Fruit fly (Drosophila melanogaster): Measurements from ENCODE around the gene twe.
A peak's percentile ranks its signal among the peaks of the same experiment; 100 is the strongest.

The twe gene

DNA sequence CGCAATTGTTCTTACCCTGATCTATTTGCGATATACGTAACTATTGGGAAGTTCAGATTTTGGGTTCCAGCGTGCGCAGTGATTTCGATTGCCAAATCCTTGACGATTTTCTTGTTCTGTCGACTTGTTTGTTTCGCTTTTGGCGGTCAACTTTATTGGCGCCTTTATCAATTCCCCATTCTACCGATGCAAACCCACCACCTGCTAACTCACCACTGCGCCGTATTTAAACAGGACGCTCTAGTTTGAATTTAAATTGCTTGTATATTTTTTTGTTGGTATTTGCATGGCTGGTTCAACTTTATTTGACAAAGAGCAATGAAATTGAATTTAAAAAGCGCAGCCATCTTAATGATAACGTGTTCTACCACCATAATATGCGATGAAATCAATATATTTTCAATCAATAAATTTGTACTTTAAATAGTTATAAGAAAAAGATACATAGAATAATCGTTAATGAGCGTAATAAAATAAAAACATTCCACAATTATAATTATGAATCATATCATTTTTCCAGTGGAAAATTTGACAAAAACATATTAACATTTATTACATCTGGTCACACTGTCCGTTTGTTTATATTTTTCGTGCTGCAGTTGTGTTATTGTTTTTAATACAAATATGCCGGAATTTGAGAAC is at the start of gene twe, which contains the start of gene CG4935:
twe (minus strand) TSS at position 302 of the 642 bp plus-strand sequence.
CG4935 (plus strand) TSS at position 566 of the 642 bp plus-strand sequence.
- TF ChIP-seq Sox14 (GFP tag; optimal IDR thresholded peaks at IDR 0.05): peak; percentile 35
- TF ChIP-seq Eip78C (GFP tag): peak; percentile 55
- peak; percentile 15 for TF ChIP-seq CG10631 (GFP tag; optimal IDR thresholded peaks at IDR 0.05)
- no peak for TF ChIP-seq Sox102F (GFP tag; optimal IDR thresholded peaks at IDR 0.05)
- TF ChIP-seq Met (GFP tag; optimal IDR thresholded peaks at IDR 0.05): no peak
- TF ChIP-seq CG31627 (GFP tag; optimal IDR thresholded peaks at IDR 0.05): no peak
- no peak for TF ChIP-seq esn (GFP tag; optimal IDR thresholded peaks at IDR 0.05)
- no peak for TF ChIP-seq CG6808 (GFP tag; optimal IDR thresholded peaks at IDR 0.05)
- TF ChIP-seq Hr38 (GFP tag; optimal IDR thresholded peaks at IDR 0.05): no peak
- TF ChIP-seq fkh (GFP tag; optimal IDR thresholded peaks at IDR 0.05): peak; percentile 5
- no peak for TF ChIP-seq topi (GFP tag; optimal IDR thresholded peaks at IDR 0.05)
- peak; percentile 71 for TF ChIP-seq Hr4 (GFP tag; optimal IDR thresholded peaks at IDR 0.05)
- TF ChIP-seq dsx (GFP tag; optimal IDR thresholded peaks at IDR 0.05; ENCODE audit: poor library complexity, severe bottlenecking): no peak
- TF ChIP-seq salr (GFP tag; optimal IDR thresholded peaks at IDR 0.05): peak in 1 of 2 experiments; percentile 51
- TF ChIP-seq lz (GFP tag; optimal IDR thresholded peaks at IDR 0.05): no peak
- TF ChIP-seq achi (GFP tag; optimal IDR thresholded peaks at IDR 0.05): peak; percentile 61
- peak; percentile 46 for TF ChIP-seq net (GFP tag; optimal IDR thresholded peaks at IDR 0.05)
- peak; percentile 42 for TF ChIP-seq OdsH (GFP tag; optimal IDR thresholded peaks at IDR 0.05)
- no peak for TF ChIP-seq CG16779 (tag; optimal IDR thresholded peaks at IDR 0.05)

DNA sequence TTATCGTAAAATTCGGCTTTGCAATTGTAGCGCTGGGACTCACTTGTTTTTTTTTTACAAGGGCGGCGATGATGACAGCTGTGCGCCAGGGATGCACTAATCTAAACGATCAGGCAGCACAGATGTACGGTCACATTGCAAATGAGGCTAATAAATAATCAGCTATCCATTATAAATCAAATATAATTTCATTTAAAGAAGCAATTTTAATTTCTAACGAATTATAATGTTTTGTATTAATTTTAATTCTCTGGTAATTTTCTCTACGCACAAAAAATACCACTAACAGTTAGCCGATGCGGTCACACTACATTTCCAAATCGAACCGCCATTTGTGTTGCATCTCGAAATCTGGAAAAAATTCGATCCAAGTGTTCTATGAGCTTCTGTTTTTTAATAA is 49.0 kb upstream of the twe start, which contains the start of the genes cni and fzy:
cni (minus strand) TSS at position 79 of the 400 bp plus-strand sequence.
fzy (plus strand) TSS at position 309 of the 400 bp plus-strand sequence.
- TF ChIP-seq CG3032 (tag; optimal IDR thresholded peaks at IDR 0.05): peak; percentile 23
- peak; percentile 26 for TF ChIP-seq lz (GFP tag; optimal IDR thresholded peaks at IDR 0.05)
- TF ChIP-seq esn (GFP tag; optimal IDR thresholded peaks at IDR 0.05): peak; percentile 30
- TF ChIP-seq achi (GFP tag; optimal IDR thresholded peaks at IDR 0.05): peak; percentile 74
- peak; percentile 59 for TF ChIP-seq Eip93F (GFP tag; optimal IDR thresholded peaks at IDR 0.05)
- peak; percentile 23 for TF ChIP-seq CG31627 (GFP tag; optimal IDR thresholded peaks at IDR 0.05)
- TF ChIP-seq Sox14 (GFP tag; optimal IDR thresholded peaks at IDR 0.05): peak; percentile 42
- no peak for TF ChIP-seq dsx (GFP tag; optimal IDR thresholded peaks at IDR 0.05; ENCODE audit: poor library complexity, severe bottlenecking)
- no peak for TF ChIP-seq salr (GFP tag; optimal IDR thresholded peaks at IDR 0.05)
- TF ChIP-seq cyc (GFP tag; optimal IDR thresholded peaks at IDR 0.05): peak; percentile 42

DNA sequence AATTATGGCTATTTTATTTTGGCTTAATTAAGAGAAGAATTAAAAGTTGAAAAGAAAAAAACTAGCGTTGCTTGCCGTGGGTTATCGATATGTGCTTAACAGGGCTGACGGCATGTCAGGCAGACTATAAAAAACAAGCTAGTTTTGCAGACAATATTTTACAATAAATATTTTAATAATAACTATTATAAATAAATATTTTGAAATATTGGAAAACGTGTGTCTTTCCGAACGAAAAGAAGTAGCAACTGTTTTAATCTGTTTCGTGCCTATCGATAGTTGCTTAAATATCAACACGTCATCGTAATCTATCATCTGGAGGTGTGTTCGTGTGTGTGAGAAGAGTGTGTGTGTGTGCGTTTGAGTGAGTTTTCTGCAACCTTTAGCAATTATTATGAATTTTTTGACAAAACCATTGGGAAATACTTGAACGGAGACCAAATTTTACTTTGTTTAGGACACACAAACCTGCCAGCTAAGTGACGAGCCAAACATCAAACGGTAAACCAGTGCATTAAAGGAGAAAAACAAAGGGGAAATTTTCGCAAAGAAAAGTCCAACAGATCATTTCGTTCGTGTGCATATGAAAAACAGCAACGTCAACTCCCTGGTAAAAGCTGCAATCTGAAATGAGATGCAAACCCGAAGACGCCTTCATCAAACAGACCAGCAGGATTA is 45.5 kb upstream of the twe start, which contains the start of the genes CG5861 and Syx5:
CG5861 (minus strand) TSS at position 273 of the 678 bp plus-strand sequence.
Syx5 (plus strand) TSS at position 321 of the 678 bp plus-strand sequence.
- no peak for TF ChIP-seq CG6276 (GFP tag; optimal IDR thresholded peaks at IDR 0.05)
- no peak for TF ChIP-seq pdm3 (GFP tag; optimal IDR thresholded peaks at IDR 0.05)
- TF ChIP-seq Hr4 (GFP tag; optimal IDR thresholded peaks at IDR 0.05): no peak
- TF ChIP-seq spab (GFP tag; optimal IDR thresholded peaks at IDR 0.05): no peak
- TF ChIP-seq fd85E (GFP tag; optimal IDR thresholded peaks at IDR 0.05): no peak
- no peak for TF ChIP-seq CG8119 (GFP tag; IDR thresholded peaks at IDR 0.05)
- TF ChIP-seq eg (GFP tag; IDR thresholded peaks at IDR 0.05): no peak
- TF ChIP-seq vri (GFP tag; optimal IDR thresholded peaks at IDR 0.05): no peak
- no peak for TF ChIP-seq OdsH (GFP tag; optimal IDR thresholded peaks at IDR 0.05)
- TF ChIP-seq Hr39 (GFP tag; optimal IDR thresholded peaks at IDR 0.05): no peak
- peak; percentile 60 for TF ChIP-seq CG3032 (tag; optimal IDR thresholded peaks at IDR 0.05)
- TF ChIP-seq CG4318 (GFP tag; optimal IDR thresholded peaks at IDR 0.05): no peak
- no peak for TF ChIP-seq CG9139 (GFP tag; optimal IDR thresholded peaks at IDR 0.05)
- TF ChIP-seq Lpt (GFP tag; optimal IDR thresholded peaks at IDR 0.05): no peak
- TF ChIP-seq CG34406 (GFP tag; optimal IDR thresholded peaks at IDR 0.05): no peak
- TF ChIP-seq Hr38 (GFP tag; optimal IDR thresholded peaks at IDR 0.05): no peak
- TF ChIP-seq Sox14 (GFP tag; optimal IDR thresholded peaks at IDR 0.05): peak; percentile 35
- TF ChIP-seq Eip93F (GFP tag; optimal IDR thresholded peaks at IDR 0.05): peak; percentile 69
- TF ChIP-seq Eip75B (GFP tag; optimal IDR thresholded peaks at IDR 0.05): no peak
- TF ChIP-seq achi (GFP tag; optimal IDR thresholded peaks at IDR 0.05): no peak
- TF ChIP-seq CG31627 (GFP tag; optimal IDR thresholded peaks at IDR 0.05): no peak
- TF ChIP-seq CG7368 (GFP tag; optimal IDR thresholded peaks at IDR 0.05): no peak
- no peak for TF ChIP-seq Sox15 (GFP tag; optimal IDR thresholded peaks at IDR 0.05)
- 0 out of 2 replicates have a peak, but pooled peaks have one; percentile 21 for TF ChIP-seq Gug (GFP tag; IDR thresholded peaks at IDR 0.05)
- peak; percentile 67 for TF ChIP-seq fkh (GFP tag; optimal IDR thresholded peaks at IDR 0.05)
- peak; percentile 37 for TF ChIP-seq esn (GFP tag; optimal IDR thresholded peaks at IDR 0.05)
- TF ChIP-seq CG11902 (GFP tag; optimal IDR thresholded peaks at IDR 0.05): no peak
- no peak for TF ChIP-seq lz (GFP tag; optimal IDR thresholded peaks at IDR 0.05)
- TF ChIP-seq CG8632 (GFP tag; optimal IDR thresholded peaks at IDR 0.05): no peak
- no peak for TF ChIP-seq CG16779 (tag; optimal IDR thresholded peaks at IDR 0.05)
- no peak for TF ChIP-seq dsx (GFP tag; optimal IDR thresholded peaks at IDR 0.05; ENCODE audit: poor library complexity, severe bottlenecking)
- TF ChIP-seq Met (GFP tag; optimal IDR thresholded peaks at IDR 0.05): no peak
- TF ChIP-seq CG6808 (GFP tag; optimal IDR thresholded peaks at IDR 0.05): no peak
- no peak for TF ChIP-seq CG32006 (GFP tag; optimal IDR thresholded peaks at IDR 0.05)
- TF ChIP-seq Blimp-1 (GFP tag; optimal IDR thresholded peaks at IDR 0.05): no peak

Measured in whole organism, prepupa.